Worm (Caenorhabditis elegans): ENCODE results near the gene F56F11.1.

ce11 chrIII:2866597-2866996 lies 24.9 kb upstream of the F56F11.1 start:
- TF ChIP-seq aly-1 (tag; optimal IDR thresholded peaks at IDR 0.05) (no peak), scrt-1 (GFP tag; IDR thresholded peaks at IDR 0.05) (no peak), tbx-37 (GFP tag; conservative IDR thresholded peaks at IDR 0.05) (no peak)

Measured in whole organism, early embryonic.